Worm (Caenorhabditis elegans): ENCODE data around the gene coq-6.

coq-6 gene

ce11 chrV:9384949-9385348, 48.4 kb downstream of the coq-6 start:
- no peak for TF ChIP-seq him-1 (tag; optimal IDR thresholded peaks at IDR 0.05)
- no peak for TF ChIP-seq dao-5 (tag; optimal IDR thresholded peaks at IDR 0.05)
- no peak for TF ChIP-seq W03F9.2 (tag; optimal IDR thresholded peaks at IDR 0.05)

- no peak for TF ChIP-seq W03F9.2 (tag; optimal IDR thresholded peaks at IDR 0.05)
- no peak for TF ChIP-seq him-1 (tag; optimal IDR thresholded peaks at IDR 0.05)
These were observed 49.6 kb downstream of the coq-6 start, which contains the start of gene hum-2 for ce11 chrV:9386143-9386542. hum-2 (plus strand) TSS chrV:9386175.
